Worm (Caenorhabditis elegans) whole organism, L4 larva: ENCODE data around the gene fmo-4.

Source experiments
- F37D6.2 ChIP-seq: sonication (generic microtip); optimal IDR thresholded peaks from 2 replicates; lab custom pipeline; 2016; ENCODE audit warnings: mild to moderate bottlenecking, missing genetic modification characterization, missing compliant biosample characterization
- R02D3.7 ChIP-seq: fragments of 150-350 bp; sonication (generic microtip); optimal IDR thresholded peaks from 3 replicates; lab custom pipeline; 2014; ENCODE audit warnings: missing biosample characterization, missing genetic modification characterization
- T26A8.4 ChIP-seq: fragments of 200-800 bp; sonication (Bioruptor generic); IDR thresholded peaks from 2 replicates; pipeline ENCODE4 v1.3.6; 2022; ENCODE audit warnings: missing genetic modification characterization, missing compliant biosample characterization
- Y48G9A.11 ChIP-seq: fragments of 200-800 bp; sonication (Bioruptor generic); IDR thresholded peaks from 2 replicates; pipeline ENCODE4 v1.3.6; 2022; ENCODE audit warnings: missing genetic modification reagents, missing genetic modification characterization, missing compliant biosample characterization
- ZK546.5 ChIP-seq, 2 experiments: sonication (generic microtip); optimal IDR thresholded peaks; 2 replicates each; lab custom pipeline; 2017; ENCODE audit warnings: missing biosample characterization in 2 of 2, missing genetic modification characterization in 2 of 2
- aha-1 ChIP-seq: fragments of 150-350 bp; peaks from one replicate; lab custom pipeline; 2014; ENCODE audit warnings: missing biosample characterization, missing genetic modification characterization
- aly-2 ChIP-seq: sonication (generic microtip); optimal IDR thresholded peaks from 2 replicates; lab custom pipeline; 2018; ENCODE audit warnings: missing biosample characterization, missing genetic modification characterization
- attf-4 ChIP-seq: sonication (generic microtip); optimal IDR thresholded peaks from 3 replicates; lab custom pipeline; 2017; ENCODE audit warnings: missing biosample characterization, missing genetic modification characterization
- ceh-28 ChIP-seq: fragments of 150-350 bp; optimal IDR thresholded peaks from 2 replicates; lab custom pipeline; 2014; ENCODE audit warnings: missing biosample characterization, missing genetic modification reagents, missing genetic modification characterization
- ceh-32 ChIP-seq: sonication (generic microtip); optimal IDR thresholded peaks from 2 replicates; lab custom pipeline; 2016; ENCODE audit warnings: mild to moderate bottlenecking, missing genetic modification characterization, missing compliant biosample characterization; ENCODE audit not compliant: poor library complexity
- ceh-44 ChIP-seq: fragments of 200-800 bp; sonication (Bioruptor generic); IDR thresholded peaks from 2 replicates; pipeline ENCODE4 v1.3.6; 2022; ENCODE audit warnings: missing genetic modification reagents, missing genetic modification characterization, missing compliant biosample characterization
- ceh-62 ChIP-seq: sonication (generic microtip); optimal IDR thresholded peaks from 2 replicates; lab custom pipeline; 2017; ENCODE audit warnings: missing biosample characterization, missing genetic modification characterization
- ctbp-1 ChIP-seq: fragments of 200-800 bp; sonication (Bioruptor generic); IDR thresholded peaks from 2 replicates; pipeline ENCODE4 v1.3.6; 2022; ENCODE audit warnings: missing genetic modification reagents, missing genetic modification characterization, missing compliant biosample characterization
- daf-16 ChIP-seq, 3 experiments: sonication (generic microtip); optimal IDR thresholded peaks; 2 replicates each; lab custom pipeline; 2016 to 2017; ENCODE audit warnings: missing genetic modification characterization in 3 of 3, missing genetic modification reagents in 3 of 3, mild to moderate bottlenecking in 2 of 3, missing compliant biosample characterization in 2 of 3, missing biosample characterization in 1 of 3, moderate library complexity in 1 of 3
- egl-43 ChIP-seq: fragments of 200-800 bp; sonication (Bioruptor generic); IDR thresholded peaks from 2 replicates; pipeline ENCODE4 v1.3.6; 2022; ENCODE audit warnings: missing genetic modification reagents, missing genetic modification characterization, missing compliant biosample characterization
- fos-1 ChIP-seq: fragments of 150-350 bp; optimal IDR thresholded peaks from 2 replicates; lab custom pipeline; 2014; ENCODE audit warnings: missing biosample characterization, missing genetic modification characterization
- gei-8 ChIP-seq: fragments of 200-800 bp; sonication (Bioruptor generic); optimal IDR thresholded peaks from 2 replicates; lab custom pipeline; 2018; ENCODE audit warnings: mild to moderate bottlenecking, missing genetic modification characterization, missing compliant biosample characterization
- hlh-11 ChIP-seq: fragments of 200-800 bp; sonication (Bioruptor generic); optimal IDR thresholded peaks from 2 replicates; lab custom pipeline; 2018; ENCODE audit warnings: mild to moderate bottlenecking, missing genetic modification characterization, missing compliant biosample characterization
- hlh-30 ChIP-seq: sonication (generic microtip); optimal IDR thresholded peaks from 2 replicates; lab custom pipeline; 2017; ENCODE audit warnings: antibody characterized with exemption, mild to moderate bottlenecking, missing genetic modification characterization, missing compliant biosample characterization; ENCODE audit not compliant: insufficient read depth
- hmg-1.1 ChIP-seq: fragments of 200-800 bp; sonication (Bioruptor generic); IDR thresholded peaks from 2 replicates; pipeline ENCODE4 v1.3.6; 2022; ENCODE audit warnings: missing genetic modification reagents, missing genetic modification characterization, missing compliant biosample characterization
- lin-1 ChIP-seq: fragments of 200-800 bp; sonication (Bioruptor generic); IDR thresholded peaks from 2 replicates; pipeline ENCODE4 v1.3.6; 2022; ENCODE audit warnings: missing genetic modification reagents, missing genetic modification characterization, missing compliant biosample characterization
- lin-29 ChIP-seq: fragments of 200-800 bp; sonication (Bioruptor generic); IDR thresholded peaks from 2 replicates; pipeline ENCODE4 v1.3.6; 2022; ENCODE audit warnings: missing genetic modification reagents, missing genetic modification characterization, missing compliant biosample characterization
- lin-38 ChIP-seq: fragments of 200-800 bp; sonication (Bioruptor generic); IDR thresholded peaks from 2 replicates; pipeline ENCODE4 v1.3.6; 2022; ENCODE audit warnings: missing genetic modification reagents, missing genetic modification characterization, missing compliant biosample characterization
- lir-3 ChIP-seq: sonication (generic microtip); optimal IDR thresholded peaks from 2 replicates; lab custom pipeline; 2016; ENCODE audit warnings: mild to moderate bottlenecking, missing genetic modification characterization, missing compliant biosample characterization
- madf-9 ChIP-seq: fragments of 200-800 bp; sonication (Bioruptor generic); conservative IDR thresholded peaks from 2 replicates; pipeline ENCODE4 v1.3.6; 2022; ENCODE audit warnings: missing genetic modification reagents, missing genetic modification characterization, missing compliant biosample characterization
- mep-1 ChIP-seq: fragments of 150-350 bp; sonication (generic microtip); optimal IDR thresholded peaks from 3 replicates; lab custom pipeline; 2014; ENCODE audit warnings: missing biosample characterization, missing genetic modification characterization
- mxl-2 ChIP-seq: fragments of 200-800 bp; sonication (Bioruptor generic); conservative IDR thresholded peaks from 2 replicates; pipeline ENCODE4 v1.3.6; 2022; ENCODE audit warnings: missing genetic modification reagents, missing genetic modification characterization, missing compliant biosample characterization
- nhr-10 ChIP-seq: fragments of 150-350 bp; optimal IDR thresholded peaks from 2 replicates; lab custom pipeline; 2014; ENCODE audit warnings: missing biosample characterization, missing genetic modification characterization
- nhr-11 ChIP-seq: fragments of 150-350 bp; optimal IDR thresholded peaks from 2 replicates; lab custom pipeline; 2014; ENCODE audit warnings: missing biosample characterization, missing genetic modification characterization
- nhr-237 ChIP-seq: sonication (generic microtip); optimal IDR thresholded peaks from 2 replicates; lab custom pipeline; 2017; ENCODE audit warnings: missing biosample characterization, missing genetic modification characterization
- nhr-41 ChIP-seq: fragments of 200-800 bp; sonication (Bioruptor generic); IDR thresholded peaks from 2 replicates; pipeline ENCODE4 v1.3.6; 2022; ENCODE audit warnings: missing genetic modification reagents, missing genetic modification characterization, missing compliant biosample characterization
- pha-4 ChIP-seq, 2 experiments: fragments of 150-350 bp in 1 of 2; fragments of 200-800 bp in 1 of 2; sonication (Bioruptor generic) in 1 of 2; IDR thresholded peaks in 1 of 2; optimal IDR thresholded peaks in 1 of 2; 2 replicates each; pipeline versions ENCODE4 v1.3.6 to Lab custom; 2014 to 2022; ENCODE audit warnings: missing genetic modification characterization in 2 of 2, missing genetic modification reagents in 2 of 2, missing biosample characterization in 1 of 2, missing compliant biosample characterization in 1 of 2
- spr-3 ChIP-seq: fragments of 200-800 bp; sonication (Bioruptor generic); optimal IDR thresholded peaks from 2 replicates; lab custom pipeline; 2018; ENCODE audit warnings: mild to moderate bottlenecking, missing genetic modification characterization, missing compliant biosample characterization
- unc-62 ChIP-seq, 3 experiments: fragments of 150-350 bp in 1 of 3; sonication (generic microtip); optimal IDR thresholded peaks in 2 of 3; peaks in 1 of 3; 1 replicate in 1 of 3; 2 replicates in 2 of 3; lab custom pipeline; 2014 to 2017; ENCODE audit warnings: missing biosample characterization in 3 of 3, missing genetic modification characterization in 3 of 3, missing genetic modification reagents in 3 of 3, missing genotype in 1 of 3
- zag-1 ChIP-seq: fragments of 150-350 bp; optimal IDR thresholded peaks from 2 replicates; lab custom pipeline; 2014; ENCODE audit warnings: missing biosample characterization, missing genetic modification characterization
- zfp-2 ChIP-seq: sonication (generic microtip); optimal IDR thresholded peaks from 2 replicates; lab custom pipeline; 2016; ENCODE audit warnings: mild to moderate bottlenecking, missing genetic modification characterization, missing compliant biosample characterization
- ztf-11 ChIP-seq: fragments of 150-350 bp; optimal IDR thresholded peaks from 2 replicates; lab custom pipeline; 2014; ENCODE audit warnings: missing biosample characterization, missing genetic modification characterization

The fmo-4 gene

ce11 chrV:13624424-13624823 is 17.9 kb upstream of the fmo-4 start, which contains the start of gene F53F4.11:
TSS of gene F53F4.11 (minus strand) at chrV:13624524.
- no peak for TF ChIP-seq spr-3 (GFP tag; lab: Kevin White, UChicago)
- no peak for TF ChIP-seq ceh-32 (tag; lab: Kevin White, UChicago)
- TF ChIP-seq pha-4 (GFP tag; IDR thresholded peaks at IDR 0.05; lab: Robert Waterston, UW), result 0 out of 2 replicates have a peak, but pooled peaks have one; percentile 16
- TF ChIP-seq pha-4 (tag; optimal IDR thresholded peaks at IDR 0.05; lab: Kevin White, UChicago), result no peak
- TF ChIP-seq lin-38, result peak; percentile 44; the same call in 1 of the 2 replicates
- no peak for TF ChIP-seq ceh-28

ce11 chrV:13621720-13622119 is 15.2 kb upstream of the fmo-4 start, which contains the start of gene F53F4.16:
TSS of gene F53F4.16 (minus strand) at chrV:13621820.
- TF ChIP-seq F37D6.2 (no peak), unc-62 (GFP tag; optimal IDR thresholded peaks at IDR 0.05 in 1 of 2; lab: Kevin White, UChicago) (peak in 1 of 2 experiments; percentile 54), unc-62 (tag; optimal IDR thresholded peaks at IDR 0.05; lab: Kevin White, UChicago) (no peak), Y48G9A.11 (GFP tag; lab: Robert Waterston, UW) (no peak)

ce11 chrV:13620676-13621075 is 14.2 kb upstream of the fmo-4 start, which contains the start of gene F53F4.15:
TSS of gene F53F4.15 (plus strand) at chrV:13620976.
- TF ChIP-seq hlh-11 (tag; lab: Kevin White, UChicago) (no peak), madf-9 (GFP tag; lab: Robert Waterston, UW) (no peak)

ce11 chrV:13619752-13620151 is 13.3 kb upstream of the fmo-4 start, which contains the start of gene srd-11:
TSS of gene srd-11 (minus strand) at chrV:13619852.
- TF ChIP-seq aly-2 (no peak), mxl-2 (GFP tag; lab: Robert Waterston, UW) (no peak), ceh-62 (tag; lab: Kevin White, UChicago) (no peak), ctbp-1 (GFP tag; lab: Robert Waterston, UW) (no peak), T26A8.4 (GFP tag; lab: Robert Waterston, UW) (no peak), nhr-10 (tag; lab: Kevin White, UChicago) (no peak), hmg-1.1 (GFP tag; lab: Robert Waterston, UW) (no peak), gei-8 (GFP tag; lab: Kevin White, UChicago) (no peak), attf-4 (tag; lab: Kevin White, UChicago) (no peak), nhr-11 (tag; lab: Kevin White, UChicago) (no peak), Y48G9A.11 (GFP tag; lab: Robert Waterston, UW) (no peak), ZK546.5 (tag; optimal IDR thresholded peaks at IDR 0.05; lab: Kevin White, UChicago) (no peak), daf-16 (GFP tag; optimal IDR thresholded peaks at IDR 0.05; lab: Kevin White, UChicago) (no peak), daf-16 (tag; optimal IDR thresholded peaks at IDR 0.05; lab: Kevin White, UChicago) (no peak), lin-29 (GFP tag; lab: Robert Waterston, UW) (no peak), egl-43 (GFP tag; lab: Robert Waterston, UW) (no peak)

- TF ChIP-seq spr-3 (GFP tag; lab: Kevin White, UChicago) (no peak), hlh-30 (tag; lab: Kevin White, UChicago) (no peak), ZK546.5 (tag; optimal IDR thresholded peaks at IDR 0.05; lab: Kevin White, UChicago) (no peak), fos-1 (tag; lab: Kevin White, UChicago) (no peak), lin-1 (no peak), ztf-11 (tag; lab: Kevin White, UChicago) (no peak), aha-1 (tag; lab: Kevin White, UChicago) (no peak), mxl-2 (GFP tag; lab: Robert Waterston, UW) (no peak), nhr-11 (tag; lab: Kevin White, UChicago) (no peak), nhr-10 (tag; lab: Kevin White, UChicago) (no peak), zag-1 (no peak), zfp-2 (tag; lab: Kevin White, UChicago) (no peak), R02D3.7 (tag; lab: Kevin White, UChicago) (no peak), nhr-237 (tag; lab: Kevin White, UChicago) (no peak), ceh-32 (tag; lab: Kevin White, UChicago) (no peak), lir-3 (tag; lab: Kevin White, UChicago) (no peak), nhr-41 (no peak), ceh-44 (no peak), mep-1 (no peak)
- TF ChIP-seq, all 104 proteins: peak for 0
Observed at ce11 chrV:13613870-13614269, 7.4 kb upstream of the fmo-4 start, which contains the start of gene F53F4.7. TSS of gene F53F4.7 (minus strand) at chrV:13613970.
